Worm (Caenorhabditis elegans): ENCODE measurements around the gene coq-3.
A peak's percentile ranks its signal among the peaks of the same experiment; 100 is the strongest.

Gene coq-3

DNA sequence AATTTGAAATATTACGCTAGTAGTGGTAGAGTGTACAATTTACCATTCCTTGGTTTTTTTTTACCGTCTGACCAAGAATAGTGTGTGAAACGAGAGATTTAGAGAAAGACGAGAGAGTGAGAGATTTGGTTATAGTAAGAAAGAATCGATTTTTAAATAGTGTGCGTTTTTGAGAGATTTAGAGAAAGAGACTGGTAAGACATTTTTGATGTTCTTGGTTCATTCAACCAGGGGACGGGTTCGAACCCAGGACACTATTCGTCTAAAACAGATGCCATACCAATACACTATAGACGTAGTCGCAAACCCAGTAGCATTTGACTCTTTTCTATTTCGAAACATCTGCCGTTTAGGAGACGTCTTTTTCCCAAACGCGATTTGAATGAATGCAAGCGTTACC is 42.0 kb upstream of the coq-3 start (continued):
- TF ChIP-seq rcor-1 (GFP tag; IDR thresholded peaks at IDR 0.05): peak; percentile 72
- peak in 1 of 3 experiments; percentile 80 for TF ChIP-seq lin-35 (GFP tag; optimal IDR thresholded peaks at IDR 0.05)
- TF ChIP-seq hrde-1 (tag; optimal IDR thresholded peaks at IDR 0.05; ENCODE audit: borderline replicate concordance): peak; percentile 60
- no peak for TF ChIP-seq ztf-25 (GFP tag; IDR thresholded peaks at IDR 0.05)
- TF ChIP-seq chd-7 (tag; optimal IDR thresholded peaks at IDR 0.05): no peak
- TF ChIP-seq ccch-3 (GFP tag; optimal IDR thresholded peaks at IDR 0.05): peak; percentile 20
- 0 out of 2 replicates have a peak, but pooled peaks have one; percentile 32 for TF ChIP-seq ceh-100 (GFP tag; IDR thresholded peaks at IDR 0.05)
- TF ChIP-seq F22D6.2 (tag; optimal IDR thresholded peaks at IDR 0.05): peak; percentile 59
- TF ChIP-seq die-1 (tag; optimal IDR thresholded peaks at IDR 0.05): peak; percentile 79
- TF ChIP-seq lir-1 (GFP tag; conservative IDR thresholded peaks at IDR 0.05): peak; percentile 62; the same call in 1 of the 2 replicates
- peak; percentile 65; the same call in 1 of the 2 replicates for TF ChIP-seq mcd-1 (GFP tag; IDR thresholded peaks at IDR 0.05)
- no peak for TF ChIP-seq nfya-2 (GFP tag; IDR thresholded peaks at IDR 0.05)
- TF ChIP-seq ceh-79 (tag; optimal IDR thresholded peaks at IDR 0.05): no peak
- peak; percentile 34 for TF ChIP-seq snpc-3.4 (tag; optimal IDR thresholded peaks at IDR 0.05)
- TF ChIP-seq madf-8 (GFP tag; conservative IDR thresholded peaks at IDR 0.05): 0 out of 2 replicates have a peak, but pooled peaks have one; percentile 12

ce11 chrIV:14836885-14837284 is 40.8 kb upstream of the coq-3 start, which contains the start of gene Y57G11C.22:
Gene Y57G11C.22, plus strand, starts transcription at chrIV:14837211.
- no peak for TF ChIP-seq K12H6.12 (tag; optimal IDR thresholded peaks at IDR 0.05)
- TF ChIP-seq hmg-1.2 (GFP tag; IDR thresholded peaks at IDR 0.05): peak; percentile 98

ce11 chrIV:14833537-14833936 is 37.4 kb upstream of the coq-3 start:
- TF ChIP-seq snpc-4 (GFP tag; optimal IDR thresholded peaks at IDR 0.05) (no peak), snpc-4 (tag; optimal IDR thresholded peaks at IDR 0.05) (peak in 1 of 4 experiments; percentile 47), egrh-3 (GFP tag; IDR thresholded peaks at IDR 0.05) (no peak), lin-40 (tag; optimal IDR thresholded peaks at IDR 0.05) (no peak), rec-8 (tag; optimal IDR thresholded peaks at IDR 0.05) (no peak), C06A6.2 (GFP tag; conservative IDR thresholded peaks at IDR 0.05) (no peak), ceh-100 (GFP tag; IDR thresholded peaks at IDR 0.05) (no peak)

DNA sequence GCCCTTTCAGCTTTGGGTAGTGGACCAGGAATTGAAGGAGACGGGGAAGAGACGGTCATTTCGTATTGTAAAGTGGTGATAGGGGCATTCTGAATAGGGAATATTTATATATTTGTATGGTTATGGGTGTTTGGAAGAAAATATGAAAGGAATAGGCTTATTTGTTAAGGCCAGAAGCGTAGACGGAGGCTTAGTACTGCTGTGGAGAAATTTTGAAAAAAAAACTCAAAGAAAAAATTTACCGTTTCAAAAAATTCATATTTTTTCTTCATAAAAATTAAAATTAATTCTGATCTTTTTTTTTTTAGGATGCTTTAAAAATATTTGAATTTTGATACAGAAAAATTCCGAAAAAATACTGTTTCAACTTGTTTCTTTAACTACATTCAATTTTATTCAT is 32.9 kb upstream of the coq-3 start, which contains the start of gene hhat-2:
Gene hhat-2 (minus strand): TSS at position 101 of the 400 bp plus-strand sequence.
- no peak for TF ChIP-seq Y79H2A.3 (GFP tag; conservative IDR thresholded peaks at IDR 0.05)
- no peak for TF ChIP-seq snpc-3.4 (tag; optimal IDR thresholded peaks at IDR 0.05)
- TF ChIP-seq lir-1 (GFP tag; conservative IDR thresholded peaks at IDR 0.05): no peak

- TF ChIP-seq ZK185.1 (tag; optimal IDR thresholded peaks at IDR 0.05; ENCODE audit: poor library complexity, severe bottlenecking): no peak
- TF ChIP-seq Y95B8A.8 (GFP tag; IDR thresholded peaks at IDR 0.05): no peak
- TF ChIP-seq B0019.2 (GFP tag; conservative IDR thresholded peaks at IDR 0.05): no peak
- peak; percentile 37 for TF ChIP-seq F33H1.4 (GFP tag; IDR thresholded peaks at IDR 0.05)
- TF ChIP-seq lsy-27 (tag; optimal IDR thresholded peaks at IDR 0.05; ENCODE audit: borderline replicate concordance, insufficient read depth): no peak
- TF ChIP-seq hlh-12 (tag; optimal IDR thresholded peaks at IDR 0.05): no peak
- TF ChIP-seq lsl-1 (GFP tag; optimal IDR thresholded peaks at IDR 0.05): peak; percentile 60
- TF ChIP-seq aptf-3 (GFP tag; IDR thresholded peaks at IDR 0.05): no peak
- no peak for TF ChIP-seq zfh-2 (GFP tag; conservative IDR thresholded peaks at IDR 0.05)
- TF ChIP-seq ceh-91 (GFP tag; IDR thresholded peaks at IDR 0.05): no peak
- TF ChIP-seq F10E7.11 (tag; optimal IDR thresholded peaks at IDR 0.05): no peak
- no peak for TF ChIP-seq snpc-4 (GFP tag; optimal IDR thresholded peaks at IDR 0.05)
- peak in 1 of 4 experiments; percentile 61 for TF ChIP-seq snpc-4 (tag; optimal IDR thresholded peaks at IDR 0.05)
- no peak for TF ChIP-seq F39B2.1 (GFP tag; IDR thresholded peaks at IDR 0.05)
- no peak for TF ChIP-seq Y56A3A.18 (GFP tag; IDR thresholded peaks at IDR 0.05)
- TF ChIP-seq C17E4.6 (GFP tag; IDR thresholded peaks at IDR 0.05): no peak
- 0 out of 2 replicates have a peak, but pooled peaks have one; percentile 44 for TF ChIP-seq attf-6 (GFP tag; IDR thresholded peaks at IDR 0.05)
- TF ChIP-seq repo-1 (tag; optimal IDR thresholded peaks at IDR 0.05): no peak
- TF ChIP-seq hmg-1.2 (GFP tag; IDR thresholded peaks at IDR 0.05): no peak
- no peak for TF ChIP-seq athp-1 (tag; optimal IDR thresholded peaks at IDR 0.05)
- no peak for TF ChIP-seq hrde-1 (tag; optimal IDR thresholded peaks at IDR 0.05; ENCODE audit: borderline replicate concordance)
These were observed 32.1 kb upstream of the coq-3 start for ce11 chrIV:14828218-14828617.
